Worm (Caenorhabditis elegans) whole organism, early embryonic: ENCODE results near the gene hach-1.

Experiments used
- B0310.2 ChIP-seq: sonication (generic microtip); optimal IDR thresholded peaks from 2 replicates; lab custom pipeline; 2016; ENCODE audit warnings: mild to moderate bottlenecking, missing genetic modification characterization, missing compliant biosample characterization
- F13C5.2 ChIP-seq: sonication (generic microtip); optimal IDR thresholded peaks from 2 replicates; lab custom pipeline; 2017; ENCODE audit warnings: mild to moderate bottlenecking, missing genetic modification characterization, inconsistent platforms, missing compliant biosample characterization
- ama-1 ChIP-seq: fragments of 150-350 bp; optimal IDR thresholded peaks from 2 replicates; lab custom pipeline; 2014
- ceh-36 ChIP-seq: sonication (generic microtip); optimal IDR thresholded peaks from 2 replicates; lab custom pipeline; 2016; ENCODE audit warnings: missing genetic modification characterization, inconsistent platforms, missing compliant biosample characterization
- ets-7 ChIP-seq: sonication (generic microtip); optimal IDR thresholded peaks from 2 replicates; lab custom pipeline; 2016; ENCODE audit warnings: missing genotype, missing genetic modification characterization, missing compliant biosample characterization
- flt-1 ChIP-seq: fragments of 200-800 bp; sonication (Bioruptor generic); IDR thresholded peaks from 2 replicates; pipeline ENCODE4 v1.3.6; 2022; ENCODE audit warnings: missing genetic modification characterization, missing compliant biosample characterization
- hmbx-1 ChIP-seq: sonication (generic microtip); optimal IDR thresholded peaks from 2 replicates; lab custom pipeline; 2016; ENCODE audit warnings: mild to moderate bottlenecking, missing genetic modification characterization, missing compliant biosample characterization
- hnd-1 ChIP-seq: sonication (generic microtip); optimal IDR thresholded peaks from 2 replicates; lab custom pipeline; 2016; ENCODE audit warnings: missing genetic modification characterization, missing compliant biosample characterization
- pes-1 ChIP-seq: fragments of 200-800 bp; sonication (Bioruptor generic); IDR thresholded peaks from 2 replicates; pipeline ENCODE4 v1.3.6; 2022; ENCODE audit warnings: missing genetic modification reagents, missing genetic modification characterization, missing compliant biosample characterization
- sea-1 ChIP-seq: fragments of 200-800 bp; sonication (Bioruptor generic); conservative IDR thresholded peaks from 2 replicates; pipeline ENCODE4 v1.3.6; 2022; ENCODE audit warnings: missing genetic modification characterization, missing compliant biosample characterization
- tbx-11 ChIP-seq: fragments of 200-800 bp; sonication (Bioruptor generic); IDR thresholded peaks from 2 replicates; pipeline ENCODE4 v1.3.6; 2022; ENCODE audit warnings: missing genetic modification characterization, missing compliant biosample characterization
- tbx-37 ChIP-seq: fragments of 200-800 bp; sonication (Bioruptor generic); conservative IDR thresholded peaks from 2 replicates; pipeline ENCODE4 v1.3.6; 2022; ENCODE audit warnings: missing genetic modification reagents, missing genetic modification characterization, missing compliant biosample characterization
- tra-4 ChIP-seq: sonication (generic microtip); optimal IDR thresholded peaks from 2 replicates; lab custom pipeline; 2017; ENCODE audit warnings: missing genetic modification characterization, missing compliant biosample characterization

- no peak for TF ChIP-seq ama-1 (lab: Kevin White, UChicago)
- no peak for TF ChIP-seq F13C5.2 (tag; lab: Kevin White, UChicago)
- TF ChIP-seq tra-4, result no peak
- TF ChIP-seq B0310.2 (tag; lab: Kevin White, UChicago), result no peak
- TF ChIP-seq tbx-11 (GFP tag; lab: Robert Waterston, UW), result no peak
- no peak for TF ChIP-seq tbx-37
- no peak for TF ChIP-seq ets-7
- no peak for TF ChIP-seq pes-1
- no peak for TF ChIP-seq flt-1 (GFP tag; lab: Robert Waterston, UW)
- no peak for TF ChIP-seq sea-1 (GFP tag; lab: Robert Waterston, UW)
- no peak for TF ChIP-seq hmbx-1 (tag; lab: Kevin White, UChicago)
- no peak for TF ChIP-seq ceh-36
- no peak for TF ChIP-seq hnd-1 (tag; lab: Kevin White, UChicago)
Observed at ce11 chrIII:5546309-5546708, 8.9 kb upstream of the hach-1 start.
